Worm (Caenorhabditis elegans) whole organism, late embryonic: ENCODE data around the gene sre-10.

Source experiments
- C08G9.2 ChIP-seq: sonication (generic microtip); optimal IDR thresholded peaks from 2 replicates; lab custom pipeline; 2016; ENCODE audit warnings: mild to moderate bottlenecking, missing genetic modification characterization, moderate library complexity, missing compliant biosample characterization
- K02D7.2 ChIP-seq: sonication (generic microtip); optimal IDR thresholded peaks from 2 replicates; lab custom pipeline; 2017; ENCODE audit warnings: mild to moderate bottlenecking, missing genetic modification characterization, missing compliant biosample characterization
- K09A11.1 ChIP-seq: sonication (generic microtip); optimal IDR thresholded peaks from 2 replicates; lab custom pipeline; 2017; ENCODE audit warnings: antibody characterized with exemption, mild to moderate bottlenecking, missing genetic modification characterization, missing compliant biosample characterization; ENCODE audit not compliant: insufficient read depth
- T23F11.4 ChIP-seq: fragments of 200-800 bp; sonication (Bioruptor generic); optimal IDR thresholded peaks from 2 replicates; lab custom pipeline; 2018; ENCODE audit warnings: mild to moderate bottlenecking, missing genetic modification characterization, missing compliant biosample characterization
- ceh-14 ChIP-seq: sonication (generic microtip); optimal IDR thresholded peaks from 2 replicates; lab custom pipeline; 2016; ENCODE audit warnings: missing genotype, missing genetic modification characterization, missing compliant biosample characterization
- ceh-19 ChIP-seq: fragments of 200-800 bp; sonication (Bioruptor generic); optimal IDR thresholded peaks from 2 replicates; lab custom pipeline; 2018; ENCODE audit warnings: mild to moderate bottlenecking, missing genetic modification characterization, missing compliant biosample characterization
- ceh-2 ChIP-seq: sonication (generic microtip); optimal IDR thresholded peaks from 2 replicates; lab custom pipeline; 2016; ENCODE audit warnings: missing genotype, missing genetic modification characterization, missing compliant biosample characterization
- ceh-45 ChIP-seq: fragments of 200-800 bp; sonication (Bioruptor generic); IDR thresholded peaks from 2 replicates; pipeline ENCODE4 v1.3.6; 2022; ENCODE audit warnings: missing genetic modification reagents, missing genetic modification characterization, missing compliant biosample characterization
- ceh-9 ChIP-seq: sonication (generic microtip); optimal IDR thresholded peaks from 2 replicates; lab custom pipeline; 2016; ENCODE audit warnings: mild to moderate bottlenecking, missing genetic modification characterization, inconsistent platforms, missing compliant biosample characterization
- elt-2 ChIP-seq: sonication (generic microtip); optimal IDR thresholded peaks from 2 replicates; lab custom pipeline; 2016; ENCODE audit warnings: missing genetic modification reagents, missing genetic modification characterization, missing compliant biosample characterization
- eyg-1 ChIP-seq: sonication (generic microtip); optimal IDR thresholded peaks from 2 replicates; lab custom pipeline; 2016; ENCODE audit warnings: missing genotype, missing genetic modification characterization, missing compliant biosample characterization
- fkh-10 ChIP-seq: fragments of 150-350 bp; optimal IDR thresholded peaks from 2 replicates; lab custom pipeline; 2014; ENCODE audit warnings: missing biosample characterization, missing genetic modification reagents, missing genetic modification characterization
- hlh-8 ChIP-seq: sonication (generic microtip); optimal IDR thresholded peaks from 2 replicates; lab custom pipeline; 2016; ENCODE audit warnings: missing genotype, missing genetic modification characterization, missing compliant biosample characterization
- lim-6 ChIP-seq: sonication (generic microtip); optimal IDR thresholded peaks from 2 replicates; lab custom pipeline; 2016; ENCODE audit warnings: missing genetic modification characterization, missing compliant biosample characterization
- odd-2 ChIP-seq: sonication (generic microtip); optimal IDR thresholded peaks from 2 replicates; lab custom pipeline; 2017; ENCODE audit warnings: antibody characterized with exemption, mild to moderate bottlenecking, missing genetic modification characterization, missing compliant biosample characterization
- pax-1 ChIP-seq: fragments of 150-350 bp; optimal IDR thresholded peaks from 2 replicates; lab custom pipeline; 2014; ENCODE audit warnings: missing biosample characterization, missing genetic modification characterization
- pha-4 ChIP-seq: fragments of 150-350 bp; optimal IDR thresholded peaks from 2 replicates; lab custom pipeline; 2018; ENCODE audit warnings: missing biosample characterization, missing genetic modification reagents, missing genetic modification characterization
- syd-9 ChIP-seq: sonication (generic microtip); optimal IDR thresholded peaks from 2 replicates; lab custom pipeline; 2016; ENCODE audit warnings: mild to moderate bottlenecking, missing genetic modification characterization, moderate library complexity, missing compliant biosample characterization
- ztf-16 ChIP-seq: sonication (generic microtip); optimal IDR thresholded peaks from 2 replicates; lab custom pipeline; 2017; ENCODE audit warnings: missing genetic modification characterization, missing compliant biosample characterization

Gene sre-10

DNA sequence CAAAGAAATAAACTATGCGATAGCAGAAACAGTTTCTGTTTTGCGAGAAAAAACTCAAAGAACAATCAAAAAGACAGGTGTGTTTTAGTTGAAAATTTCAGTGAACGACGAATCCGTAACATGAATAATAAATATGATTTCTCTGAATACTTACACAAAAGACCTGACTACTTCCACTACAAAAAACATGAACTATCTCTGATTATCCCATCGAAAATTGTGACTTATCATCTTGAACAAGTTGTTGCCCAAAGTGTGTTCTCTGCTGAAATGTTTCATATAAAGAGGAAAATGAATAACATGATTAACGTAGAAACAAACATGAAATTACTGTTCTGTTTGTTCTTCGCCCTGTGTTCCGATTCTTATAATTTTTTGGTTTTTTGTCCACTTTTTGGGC is 34.4 kb downstream of the sre-10 start, which contains the start of gene ugt-36:
Gene ugt-36, plus strand, starts transcription at position 301 of the 400 bp plus-strand sequence.
- TF ChIP-seq elt-2, result no peak
- TF ChIP-seq pax-1 (tag; lab: Kevin White, UChicago), result no peak
- no peak for TF ChIP-seq T23F11.4 (GFP tag; lab: Kevin White, UChicago)

ce11 chrV:7175201-7175600 is 42.9 kb downstream of the sre-10 start, which contains the start of gene lgc-39:
lgc-39 (plus strand) TSS chrV:7175501.
- TF ChIP-seq fkh-10 (GFP tag; lab: Kevin White, UChicago), result no peak
- TF ChIP-seq odd-2 (tag; lab: Kevin White, UChicago), result no peak
- no peak for TF ChIP-seq K02D7.2 (tag; lab: Kevin White, UChicago)
- TF ChIP-seq ceh-9, result no peak
- no peak for TF ChIP-seq K09A11.1 (tag; lab: Kevin White, UChicago)
- TF ChIP-seq ceh-2, result no peak
- no peak for TF ChIP-seq C08G9.2 (tag; lab: Kevin White, UChicago)
- no peak for TF ChIP-seq ceh-19 (GFP tag; lab: Kevin White, UChicago)
- TF ChIP-seq ceh-14, result no peak
- TF ChIP-seq eyg-1 (tag; lab: Kevin White, UChicago), result no peak
- TF ChIP-seq lim-6 (tag; lab: Kevin White, UChicago), result no peak
- TF ChIP-seq ztf-16, result no peak
- TF ChIP-seq syd-9 (tag; lab: Kevin White, UChicago), result no peak
- TF ChIP-seq T23F11.4 (GFP tag; lab: Kevin White, UChicago), result no peak
- TF ChIP-seq pha-4 (tag; lab: Kevin White, UChicago), result no peak
- no peak for TF ChIP-seq hlh-8 (tag; lab: Kevin White, UChicago)

DNA sequence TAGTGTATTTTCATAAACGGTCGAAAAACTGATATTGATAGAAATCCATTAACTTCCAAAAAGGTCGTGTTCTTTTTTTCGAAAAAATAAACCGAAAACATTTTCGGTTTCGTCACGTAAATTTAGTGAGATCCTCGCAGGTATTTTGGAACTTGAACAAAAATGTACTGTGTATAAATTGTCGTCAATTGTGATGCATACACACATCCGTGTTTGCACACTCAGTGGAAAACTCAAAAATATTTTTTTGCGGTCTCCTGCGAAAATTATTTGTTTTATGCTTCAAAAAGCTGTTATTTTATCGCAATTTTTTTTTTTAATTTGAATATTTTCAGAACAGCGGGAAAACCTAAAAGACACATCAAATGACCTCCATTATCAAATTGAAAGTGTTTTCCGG is 46.5 kb downstream of the sre-10 start, which contains the start of gene cpsf-2:
Gene cpsf-2, plus strand, starts transcription at position 330 of the 400 bp plus-strand sequence.
- TF ChIP-seq ceh-2, result no peak
- TF ChIP-seq lim-6 (tag; lab: Kevin White, UChicago), result no peak
- no peak for TF ChIP-seq pax-1 (tag; lab: Kevin White, UChicago)
- no peak for TF ChIP-seq ceh-45
